Worm (Caenorhabditis elegans): ENCODE data around the gene ZK1248.4.

ce11 chrII:5785504-5785903 is 32.9 kb upstream of the ZK1248.4 start:
- TF ChIP-seq ceh-48 (tag; optimal IDR thresholded peaks at IDR 0.05) (no peak), lin-11 (tag; optimal IDR thresholded peaks at IDR 0.05) (no peak), elt-4 (tag; optimal IDR thresholded peaks at IDR 0.05) (no peak), pag-3 (tag; optimal IDR thresholded peaks at IDR 0.05; ENCODE audit: borderline replicate concordance) (no peak), ceh-9 (tag; optimal IDR thresholded peaks at IDR 0.05) (no peak), unc-86 (tag; optimal IDR thresholded peaks at IDR 0.05) (no peak)

All from whole organism, late embryonic.